Fruit fly (Drosophila melanogaster) whole organism, embryonic: Measurements from ENCODE around the gene Tfb5.

Experiments used
- Ada2b ChIP-seq: fragments of 200-800 bp; sonication (Bioruptor generic); IDR thresholded peaks from 2 replicates; pipeline ENCODE4 v1.3.6; 2022; ENCODE audit warnings: missing biosample characterization, missing genetic modification characterization
- Aef1 ChIP-seq: fragments of 200-800 bp; sonication (Bioruptor generic); IDR thresholded peaks from 3 replicates; pipeline ENCODE4 v1.3.6; 2022; ENCODE audit warnings: missing biosample characterization, missing genetic modification characterization
- Awh ChIP-seq: fragments of 200-800 bp; sonication (Bioruptor generic); IDR thresholded peaks from 2 replicates; pipeline ENCODE4, ENCODE4 v1.3.6; 2022; ENCODE audit warnings: missing biosample characterization, missing genetic modification characterization
- CG10267 ChIP-seq: fragments of 200-800 bp; sonication (Bioruptor generic); optimal IDR thresholded peaks from 2 replicates; lab custom pipeline; 2018; ENCODE audit warnings: missing biosample characterization, mild to moderate bottlenecking, missing genetic modification characterization, moderate library complexity
- CG12299 ChIP-seq: fragments of 200-800 bp; sonication (Bioruptor generic); optimal IDR thresholded peaks from 2 replicates; lab custom pipeline; 2018; ENCODE audit warnings: missing biosample characterization, mild to moderate bottlenecking, missing genetic modification characterization
- CG13287 ChIP-seq: fragments of 200-800 bp; sonication (Bioruptor generic); IDR thresholded peaks from 2 replicates; pipeline ENCODE4 v1.3.6; 2022; ENCODE audit warnings: missing biosample characterization, missing genetic modification characterization; ENCODE audit not compliant: partially characterized antibody
- CG14441 ChIP-seq: fragments of 200-800 bp; sonication (Bioruptor generic); IDR thresholded peaks from 2 replicates; pipeline ENCODE4 v1.3.6; 2022; ENCODE audit warnings: missing biosample characterization, missing genetic modification characterization
- CG15696 ChIP-seq: fragments of 200-800 bp; sonication (Bioruptor generic); optimal IDR thresholded peaks from 2 replicates; lab custom pipeline; 2019; ENCODE audit warnings: missing biosample characterization, mild to moderate bottlenecking, missing genetic modification characterization, moderate library complexity
- CG1603 ChIP-seq: fragments of 200-800 bp; sonication (Bioruptor generic); optimal IDR thresholded peaks from 2 replicates; lab custom pipeline; 2019; ENCODE audit warnings: missing biosample characterization, mild to moderate bottlenecking, missing genetic modification characterization, moderate library complexity
- CG17328 ChIP-seq: fragments of 200-800 bp; sonication (Bioruptor generic); IDR thresholded peaks from 2 replicates; pipeline ENCODE4 v1.3.6; 2022; ENCODE audit warnings: missing biosample characterization, missing genetic modification characterization
- CG17802 ChIP-seq: fragments of 200-800 bp; sonication (Bioruptor generic); optimal IDR thresholded peaks from 2 replicates; lab custom pipeline; 2018; ENCODE audit warnings: missing biosample characterization, mild to moderate bottlenecking, missing genetic modification characterization, moderate library complexity
- CG1832 ChIP-seq: fragments of 200-800 bp; sonication (Bioruptor generic); optimal IDR thresholded peaks from 2 replicates; lab custom pipeline; 2017; ENCODE audit warnings: missing biosample characterization, mild to moderate bottlenecking, missing genetic modification characterization, inconsistent platforms
- CG18476 ChIP-seq: fragments of 200-800 bp; sonication (Bioruptor generic); optimal IDR thresholded peaks from 2 replicates; lab custom pipeline; 2016; ENCODE audit warnings: missing biosample characterization, mild to moderate bottlenecking, missing genetic modification characterization
- CG18764 ChIP-seq: fragments of 200-800 bp; sonication (Bioruptor generic); optimal IDR thresholded peaks from 3 replicates; lab custom pipeline; 2016; ENCODE audit warnings: missing biosample characterization, missing genetic modification characterization
- CG2129 ChIP-seq: fragments of 200-800 bp; sonication (Bioruptor generic); IDR thresholded peaks from 2 replicates; pipeline ENCODE4 v1.3.6; 2022; ENCODE audit warnings: missing biosample characterization, missing genetic modification characterization; ENCODE audit not compliant: partially characterized antibody
- CG3065 ChIP-seq: fragments of 200-800 bp; sonication (Bioruptor generic); optimal IDR thresholded peaks from 2 replicates; lab custom pipeline; 2016; ENCODE audit warnings: missing biosample characterization, missing genetic modification characterization
- CG3281 ChIP-seq: fragments of 200-800 bp; sonication (Bioruptor generic); optimal IDR thresholded peaks from 3 replicates; lab custom pipeline; 2017; ENCODE audit warnings: missing biosample characterization, mild to moderate bottlenecking, missing genetic modification characterization
- CG34224 ChIP-seq: fragments of 200-800 bp; sonication (Bioruptor generic); IDR thresholded peaks from 3 replicates; pipeline ENCODE4 v1.3.6; 2022; ENCODE audit warnings: missing biosample characterization, missing genetic modification characterization; ENCODE audit not compliant: partially characterized antibody
- CG6689 ChIP-seq: fragments of 200-800 bp; sonication (Bioruptor generic); IDR thresholded peaks from 2 replicates; pipeline ENCODE4 v1.3.6; 2022; ENCODE audit warnings: missing biosample characterization, missing genetic modification characterization
- CG6854 ChIP-seq: fragments of 200-800 bp; sonication (Bioruptor generic); optimal IDR thresholded peaks from 3 replicates; lab custom pipeline; 2017; ENCODE audit warnings: missing biosample characterization, mild to moderate bottlenecking, missing genetic modification characterization
- CG7963 ChIP-seq: fragments of 200-800 bp; sonication (Bioruptor generic); IDR thresholded peaks from 3 replicates; pipeline ENCODE4 v1.3.6; 2022; ENCODE audit warnings: missing biosample characterization, missing genetic modification characterization; ENCODE audit not compliant: partially characterized antibody
- CG8478 ChIP-seq: fragments of >200 bp; optimal IDR thresholded peaks from 2 replicates; lab custom pipeline; 2018
- CG9215 ChIP-seq: fragments of 200-800 bp; sonication (Bioruptor generic); IDR thresholded peaks from 2 replicates; pipeline ENCODE4 v1.3.6; 2022; ENCODE audit warnings: missing biosample characterization, missing genetic modification characterization
- Dip2 ChIP-seq: fragments of 200-800 bp; sonication (Bioruptor generic); IDR thresholded peaks from 2 replicates; pipeline ENCODE4 v1.3.6; 2022; ENCODE audit warnings: missing biosample characterization, missing genetic modification characterization
- Dip3 ChIP-seq: fragments of 200-800 bp; sonication (Bioruptor generic); optimal IDR thresholded peaks from 3 replicates; lab custom pipeline; 2016; ENCODE audit warnings: missing biosample characterization, missing genetic modification characterization
- Ets65A ChIP-seq: fragments of 200-800 bp; sonication (Bioruptor generic); peaks from one replicate; lab custom pipeline; 2016; ENCODE audit warnings: missing biosample characterization, missing genetic modification characterization
- GATAe ChIP-seq: fragments of 200-800 bp; sonication (Bioruptor generic); conservative IDR thresholded peaks from 2 replicates; pipeline ENCODE4 v1.3.6; 2022; ENCODE audit warnings: missing biosample characterization, missing genetic modification characterization
- Gug ChIP-seq: fragments of 200-800 bp; sonication (Bioruptor generic); IDR thresholded peaks from 4 replicates; pipeline ENCODE4 v1.3.6; 2022; ENCODE audit warnings: missing biosample characterization, missing genetic modification characterization
- HLH54F ChIP-seq: fragments of 200-800 bp; sonication (Bioruptor generic); optimal IDR thresholded peaks from 3 replicates; lab custom pipeline; 2016; ENCODE audit warnings: missing biosample characterization, missing genetic modification characterization
- Hmx ChIP-seq: fragments of 200-800 bp; sonication (Bioruptor generic); optimal IDR thresholded peaks from 2 replicates; lab custom pipeline; 2016; ENCODE audit warnings: missing biosample characterization, missing genetic modification characterization
- Hsf ChIP-seq: fragments of 200-800 bp; sonication (Bioruptor generic); optimal IDR thresholded peaks from 3 replicates; lab custom pipeline; 2016; ENCODE audit warnings: missing biosample characterization, missing genetic modification characterization
- Lim3 ChIP-seq: fragments of 200-800 bp; sonication (Bioruptor generic); IDR thresholded peaks from 2 replicates; pipeline ENCODE4 v1.3.6; 2022; ENCODE audit warnings: missing biosample characterization, missing genetic modification characterization
- Meics ChIP-seq: fragments of 200-800 bp; sonication (Bioruptor generic); optimal IDR thresholded peaks from 2 replicates; lab custom pipeline; 2017; ENCODE audit warnings: missing biosample characterization, mild to moderate bottlenecking, missing genetic modification characterization
- NFAT ChIP-seq: fragments of 200-800 bp; sonication (Bioruptor generic); IDR thresholded peaks from 2 replicates; pipeline ENCODE4 v1.3.6; 2022; ENCODE audit warnings: missing biosample characterization, missing genetic modification characterization
- Sox102F ChIP-seq: fragments of 200-800 bp; sonication (Bioruptor generic); optimal IDR thresholded peaks from 2 replicates; lab custom pipeline; 2018; ENCODE audit warnings: missing biosample characterization, mild to moderate bottlenecking, missing genetic modification characterization, moderate library complexity
- amos ChIP-seq: fragments of 200-800 bp; sonication (Bioruptor generic); IDR thresholded peaks from 2 replicates; pipeline ENCODE4 v1.3.6; 2022; ENCODE audit warnings: missing biosample characterization, missing genetic modification characterization; ENCODE audit not compliant: partially characterized antibody
- bbx ChIP-seq: fragments of 200-800 bp; sonication (Bioruptor generic); IDR thresholded peaks from 2 replicates; pipeline ENCODE4 v1.3.6; 2022; ENCODE audit warnings: missing biosample characterization, missing genetic modification characterization; ENCODE audit not compliant: partially characterized antibody
- br ChIP-seq: fragments of >200 bp; optimal IDR thresholded peaks from 2 replicates; lab custom pipeline; 2017
- caup ChIP-seq: fragments of 200-800 bp; sonication (Bioruptor generic); optimal IDR thresholded peaks from 3 replicates; lab custom pipeline; 2017; ENCODE audit warnings: missing biosample characterization, mild to moderate bottlenecking, missing genetic modification characterization, moderate library complexity; ENCODE audit not compliant: severe bottlenecking
- danr ChIP-seq: fragments of 200-800 bp; sonication (Bioruptor generic); IDR thresholded peaks from 2 replicates; pipeline ENCODE4 v1.3.6; 2022; ENCODE audit warnings: missing biosample characterization, missing genetic modification characterization
- dpn ChIP-seq, 2 experiments: fragments of 200-800 bp; sonication (Bioruptor generic); optimal IDR thresholded peaks; 3 replicates each; lab custom pipeline; 2016; ENCODE audit warnings: missing biosample characterization in 2 of 2, missing genetic modification characterization in 2 of 2
- esg ChIP-seq: fragments of 200-800 bp; sonication (Bioruptor generic); conservative IDR thresholded peaks from 2 replicates; pipeline ENCODE4 v1.3.6; 2022; ENCODE audit warnings: missing biosample characterization, missing genetic modification characterization
- eve ChIP-seq, 2 experiments: fragments of >200 bp; optimal IDR thresholded peaks; 2 replicates each; lab custom pipeline; 2017; ENCODE audit warnings: missing biosample characterization in 2 of 2, missing genetic modification characterization in 2 of 2
- fd96Cb ChIP-seq: fragments of 200-800 bp; sonication (Bioruptor generic); optimal IDR thresholded peaks from 2 replicates; lab custom pipeline; 2018; ENCODE audit warnings: missing biosample characterization, mild to moderate bottlenecking, missing genetic modification characterization, moderate library complexity
- h ChIP-seq: fragments of >200 bp; optimal IDR thresholded peaks from 2 replicates; lab custom pipeline; 2017
- knrl ChIP-seq: fragments of 200-800 bp; sonication (Bioruptor generic); IDR thresholded peaks from 3 replicates; pipeline ENCODE4 v1.3.6; 2022; ENCODE audit warnings: missing biosample characterization, missing genetic modification characterization; ENCODE audit not compliant: partially characterized antibody
- lov ChIP-seq, 2 experiments: fragments of 200-800 bp in 1 of 2; fragments of >200 bp in 1 of 2; sonication (Bioruptor generic) in 1 of 2; IDR thresholded peaks in 1 of 2; optimal IDR thresholded peaks in 1 of 2; 2 replicates in 1 of 2; 3 replicates in 1 of 2; pipeline versions ENCODE4 v1.3.6 to Lab custom; 2017 to 2022; ENCODE audit warnings: missing biosample characterization in 1 of 2, missing genetic modification characterization in 1 of 2
- mld ChIP-seq: fragments of 200-800 bp; sonication (Bioruptor generic); IDR thresholded peaks from 3 replicates; pipeline ENCODE4 v1.3.6; 2022; ENCODE audit warnings: missing biosample characterization, missing genetic modification characterization; ENCODE audit not compliant: partially characterized antibody
- oc ChIP-seq: fragments of 200-800 bp; sonication (Bioruptor generic); optimal IDR thresholded peaks from 2 replicates; lab custom pipeline; 2018; ENCODE audit warnings: missing biosample characterization, mild to moderate bottlenecking, missing genetic modification characterization, moderate library complexity
- wdn ChIP-seq: fragments of 200-800 bp; sonication (Bioruptor generic); IDR thresholded peaks from 2 replicates; pipeline ENCODE4 v1.3.6; 2022; ENCODE audit warnings: missing biosample characterization, missing genetic modification characterization

The Tfb5 gene

DNA sequence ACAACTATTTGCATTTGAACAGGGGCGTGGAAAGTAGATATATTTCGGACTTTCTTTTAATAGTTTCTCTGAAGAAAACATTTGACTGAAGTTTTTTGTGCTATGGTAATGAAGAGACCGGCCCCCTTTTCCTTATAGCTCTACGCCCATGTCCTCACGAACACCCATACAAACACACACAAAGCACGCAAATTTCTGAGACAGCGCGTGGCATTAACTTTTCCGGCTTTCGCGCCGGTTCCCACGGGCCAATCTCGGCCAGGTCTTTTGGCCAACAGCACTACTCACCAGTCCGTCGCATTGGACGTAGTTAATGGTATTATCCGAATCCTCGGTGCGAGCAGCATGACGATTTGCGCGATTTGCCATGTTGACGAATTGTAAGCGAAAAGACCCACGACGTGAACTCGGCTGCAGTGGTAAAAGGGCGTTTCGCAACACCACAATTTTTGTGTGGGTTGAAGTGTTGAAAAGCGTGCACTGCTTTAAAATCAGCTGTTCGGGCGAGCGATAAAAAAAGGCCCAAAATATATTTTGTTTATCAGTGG lies 41.8 kb upstream of the Tfb5 start, which contains the start of gene senju (continued):
- TF ChIP-seq lov (optimal IDR thresholded peaks at IDR 0.05; lab: Kevin White, UChicago) (no peak), lov (GFP tag; IDR thresholded peaks at IDR 0.05; lab: Robert Waterston, UW) (peak; percentile 55; the same call in 2 of the 3 replicates), amos (GFP tag; lab: Robert Waterston, UW) (peak; percentile 54), CG3065 (peak; percentile 72), bbx (GFP tag; lab: Robert Waterston, UW) (peak; percentile 35; the same call in 1 of the 2 replicates), Gug (GFP tag; lab: Robert Waterston, UW) (peak; percentile 81), CG7963 (no peak), danr (0 out of 2 replicates have a peak, but pooled peaks have one; percentile 46), GATAe (GFP tag; lab: Robert Waterston, UW) (no peak; the same call in 1 of the 2 replicates), CG18476 (GFP tag; lab: Kevin White, UChicago) (peak; percentile 76), HLH54F (GFP tag; lab: Kevin White, UChicago) (peak; percentile 81), wdn (peak; percentile 66), CG15696 (tag; lab: Kevin White, UChicago) (peak; percentile 38), CG2129 (GFP tag; lab: Robert Waterston, UW) (no peak), Dip3 (GFP tag; lab: Kevin White, UChicago) (peak; percentile 63), dpn (GFP tag; optimal IDR thresholded peaks at IDR 0.05; lab: Kevin White, UChicago) (peak; percentile 85 to 93), Sox102F (GFP tag; lab: Kevin White, UChicago) (peak; percentile 80), Meics (GFP tag; lab: Kevin White, UChicago) (peak; percentile 88), caup (GFP tag; lab: Kevin White, UChicago) (peak; percentile 92), CG17328 (GFP tag; lab: Robert Waterston, UW) (peak; percentile 92), Ets65A (GFP tag; lab: Kevin White, UChicago) (peak; percentile 96), CG18764 (GFP tag; lab: Kevin White, UChicago) (peak; percentile 74), h (lab: Kevin White, UChicago) (no peak), NFAT (GFP tag; lab: Robert Waterston, UW) (peak; percentile 79), CG14441 (GFP tag; lab: Robert Waterston, UW) (peak; percentile 83), mld (GFP tag; lab: Robert Waterston, UW) (0 out of 3 replicates have a peak, but pooled peaks have one; percentile 46), CG3281 (GFP tag; lab: Kevin White, UChicago) (peak; percentile 78), fd96Cb (tag; lab: Kevin White, UChicago) (peak; percentile 61), Awh (GFP tag; lab: Robert Waterston, UW) (peak; percentile 83), knrl (GFP tag; lab: Robert Waterston, UW) (peak; percentile 27; the same call in 1 of the 3 replicates), CG1832 (GFP tag; lab: Kevin White, UChicago) (peak; percentile 31), CG9215 (GFP tag; lab: Robert Waterston, UW) (peak; percentile 62), Aef1 (GFP tag; lab: Robert Waterston, UW) (peak; percentile 79), CG8478 (lab: Kevin White, UChicago) (no peak), esg (GFP tag; lab: Robert Waterston, UW) (peak; percentile 67), Ada2b (GFP tag; lab: Robert Waterston, UW) (peak; percentile 81), Hmx (peak; percentile 53), CG34224 (peak; percentile 63; the same call in 2 of the 3 replicates), CG17802 (no peak), CG10267 (tag; lab: Kevin White, UChicago) (peak; percentile 99), CG13287 (GFP tag; lab: Robert Waterston, UW) (peak; percentile 69), Dip2 (no peak), CG6689 (GFP tag; lab: Robert Waterston, UW) (peak; percentile 73), oc (tag; lab: Kevin White, UChicago) (peak; percentile 39), CG12299 (tag; lab: Kevin White, UChicago) (peak; percentile 50), CG6854 (GFP tag; lab: Kevin White, UChicago) (peak; percentile 75), eve (GFP tag; optimal IDR thresholded peaks at IDR 0.05; lab: Kevin White, UChicago) (no peak), Lim3 (peak; percentile 37; the same call in 1 of the 2 replicates), CG1603 (tag; lab: Kevin White, UChicago) (peak; percentile 76), Hsf (GFP tag; lab: Kevin White, UChicago) (peak; percentile 80), br (no peak)
